Worm (Caenorhabditis elegans) whole organism, L3 larva: ENCODE results near the gene F25H9.6.

ENCODE experiments used
- egl-27 ChIP-seq: sonication (generic microtip); optimal IDR thresholded peaks from 4 replicates; lab custom pipeline; 2017; ENCODE audit warnings: missing biosample characterization, missing genetic modification reagents, missing genetic modification characterization
- elt-1 ChIP-seq: fragments of 150-350 bp; optimal IDR thresholded peaks from 2 replicates; lab custom pipeline; 2014; ENCODE audit warnings: missing biosample characterization, missing genetic modification characterization
- elt-3 ChIP-seq, 3 experiments: fragments of 150-350 bp in 1 of 3; sonication (generic microtip) in 2 of 3; optimal IDR thresholded peaks; 2 replicates in 2 of 3; 4 replicates in 1 of 3; lab custom pipeline; 2014 to 2017; ENCODE audit warnings: missing biosample characterization in 3 of 3, missing genetic modification characterization in 3 of 3
- fos-1 ChIP-seq: fragments of 150-350 bp; optimal IDR thresholded peaks from 2 replicates; lab custom pipeline; 2014; ENCODE audit warnings: missing biosample characterization, missing genetic modification characterization
- jun-1 ChIP-seq: fragments of 150-350 bp; optimal IDR thresholded peaks from 2 replicates; lab custom pipeline; 2014; ENCODE audit warnings: missing biosample characterization, missing genetic modification reagents, missing genetic modification characterization
- lin-39 ChIP-seq: fragments of 150-350 bp; optimal IDR thresholded peaks from 2 replicates; lab custom pipeline; 2018; ENCODE audit warnings: missing biosample characterization, missing genetic modification reagents, missing genetic modification characterization
- nhr-23 ChIP-seq: fragments of 150-350 bp; optimal IDR thresholded peaks from 2 replicates; lab custom pipeline; 2014; ENCODE audit warnings: missing biosample characterization, missing genetic modification reagents, missing genetic modification characterization
- nhr-28 ChIP-seq: fragments of 150-350 bp; optimal IDR thresholded peaks from 2 replicates; lab custom pipeline; 2014; ENCODE audit warnings: missing biosample characterization, missing genetic modification characterization
- nhr-67 ChIP-seq: fragments of 150-350 bp; optimal IDR thresholded peaks from 2 replicates; lab custom pipeline; 2014; ENCODE audit warnings: missing biosample characterization, missing genetic modification characterization
- sea-2 ChIP-seq: fragments of 150-350 bp; sonication (generic microtip); optimal IDR thresholded peaks from 4 replicates; lab custom pipeline; 2014; ENCODE audit warnings: missing biosample characterization, missing genetic modification reagents, missing genetic modification characterization
- snpc-4 ChIP-seq: fragments of 150-350 bp; optimal IDR thresholded peaks from 2 replicates; lab custom pipeline; 2014; ENCODE audit warnings: missing biosample characterization, missing genetic modification characterization
- unc-62 ChIP-seq: fragments of 150-350 bp; sonication (generic microtip); optimal IDR thresholded peaks from 4 replicates; lab custom pipeline; 2014; ENCODE audit warnings: missing biosample characterization, missing genetic modification reagents, missing genetic modification characterization
- zag-1 ChIP-seq: fragments of 150-350 bp; optimal IDR thresholded peaks from 2 replicates; lab custom pipeline; 2014; ENCODE audit warnings: missing biosample characterization, missing genetic modification characterization
- ztf-11 ChIP-seq: fragments of 150-350 bp; optimal IDR thresholded peaks from 2 replicates; lab custom pipeline; 2014; ENCODE audit warnings: missing biosample characterization, missing genetic modification characterization

DNA sequence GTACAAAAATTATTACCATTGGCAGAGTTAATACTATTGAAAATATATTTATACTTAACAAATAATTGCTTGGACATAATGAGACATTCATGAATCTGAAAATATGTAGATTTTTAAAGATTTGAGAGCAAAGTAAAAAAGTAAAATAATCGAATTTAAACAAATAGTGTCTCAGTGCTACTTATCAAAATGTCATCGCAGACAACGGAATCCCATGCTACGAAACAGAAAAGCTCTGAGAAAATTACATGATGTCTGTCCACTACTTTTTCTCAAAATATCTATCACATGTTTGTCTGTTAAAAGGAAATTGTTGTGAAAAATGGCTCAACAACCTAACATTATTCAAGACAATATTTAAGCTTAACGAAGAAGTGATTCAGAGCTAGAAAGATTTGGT is 16.2 kb upstream of the F25H9.6 start, which contains the start of gene T10G3.4:
- TF ChIP-seq ztf-11 (no peak), elt-3 (tag; optimal IDR thresholded peaks at IDR 0.05; lab: Kevin White, UChicago) (no peak), nhr-67 (no peak), jun-1 (tag; lab: Kevin White, UChicago) (no peak), zag-1 (tag; lab: Kevin White, UChicago) (no peak), snpc-4 (tag; lab: Kevin White, UChicago) (no peak), egl-27 (tag; lab: Kevin White, UChicago) (no peak), nhr-28 (tag; lab: Kevin White, UChicago) (no peak), fos-1 (tag; lab: Kevin White, UChicago) (no peak), lin-39 (tag; lab: Kevin White, UChicago) (no peak), unc-62 (GFP tag; lab: Kevin White, UChicago) (no peak), sea-2 (no peak), nhr-23 (tag; lab: Kevin White, UChicago) (no peak), elt-1 (tag; lab: Kevin White, UChicago) (no peak)
